Worm (Caenorhabditis elegans) whole organism, L1 larva: ENCODE measurements around the gene C45B11.6.

Experiments used
- Y116A8C.19 ChIP-seq: sonication (generic microtip); optimal IDR thresholded peaks from 2 replicates; lab custom pipeline; 2016; ENCODE audit warnings: missing compliant biosample characterization, missing genetic modification characterization, borderline replicate concordance
- ceh-82 ChIP-seq, 3 experiments: fragments of 150-350 bp in 1 of 3; sonication (generic microtip) in 2 of 3; optimal IDR thresholded peaks; 2 replicates each; lab custom pipeline; 2014 to 2017; ENCODE audit warnings: missing biosample characterization in 3 of 3, missing genetic modification characterization in 3 of 3
- ceh-88 ChIP-seq: fragments of 200-800 bp; sonication (Bioruptor generic); IDR thresholded peaks from 2 replicates; pipeline ENCODE4 v1.3.6; 2022; ENCODE audit warnings: missing genetic modification characterization, missing compliant biosample characterization
- dpl-1 ChIP-seq, 3 experiments: fragments of 150-350 bp in 2 of 3; sonication (generic microtip) in 1 of 3; optimal IDR thresholded peaks; 2 replicates each; lab custom pipeline; 2014 to 2017; ENCODE audit warnings: missing biosample characterization in 3 of 3, missing genetic modification characterization in 3 of 3, missing genetic modification reagents in 3 of 3
- elt-2 ChIP-seq: sonication (generic microtip); optimal IDR thresholded peaks from 2 replicates; lab custom pipeline; 2016; ENCODE audit warnings: missing genetic modification characterization, mild to moderate bottlenecking, inconsistent platforms, missing compliant biosample characterization, missing genetic modification reagents
- fkh-8 ChIP-seq: sonication (generic microtip); optimal IDR thresholded peaks from 2 replicates; lab custom pipeline; 2016; ENCODE audit warnings: mild to moderate bottlenecking, missing genetic modification characterization, missing compliant biosample characterization
- lin-15B ChIP-seq: fragments of 150-350 bp; sonication (generic microtip); optimal IDR thresholded peaks from 3 replicates; lab custom pipeline; 2014; ENCODE audit warnings: missing biosample characterization, missing genetic modification characterization
- nhr-11 ChIP-seq: fragments of 150-350 bp; optimal IDR thresholded peaks from 2 replicates; lab custom pipeline; 2014; ENCODE audit warnings: missing biosample characterization, missing genetic modification characterization
- nhr-85 ChIP-seq: sonication (generic microtip); peaks from one replicate; lab custom pipeline; 2016; ENCODE audit warnings: missing genetic modification characterization, inconsistent platforms, missing compliant biosample characterization
- nhr-90 ChIP-seq: sonication (generic microtip); optimal IDR thresholded peaks from 2 replicates; lab custom pipeline; 2016; ENCODE audit warnings: mild to moderate bottlenecking, missing genetic modification characterization, missing compliant biosample characterization; ENCODE audit not compliant: poor library complexity
- pax-3 ChIP-seq: fragments of 200-800 bp; sonication (Bioruptor generic); optimal IDR thresholded peaks from 2 replicates; lab custom pipeline; 2018; ENCODE audit warnings: mild to moderate bottlenecking, missing genetic modification characterization, moderate library complexity, missing compliant biosample characterization
- unc-86 ChIP-seq: sonication (generic microtip); optimal IDR thresholded peaks from 2 replicates; lab custom pipeline; 2016; ENCODE audit warnings: missing genetic modification characterization, missing compliant biosample characterization

ce11 chrV:11082475-11082874 is 38.6 kb downstream of the C45B11.6 start:
- TF ChIP-seq nhr-11 (peak; percentile 81), unc-86 (tag; lab: Kevin White, UChicago) (no peak), nhr-85 (tag; lab: Kevin White, UChicago) (no peak), dpl-1 (GFP tag; optimal IDR thresholded peaks at IDR 0.05; lab: Kevin White, UChicago) (no peak), elt-2 (tag; lab: Kevin White, UChicago) (no peak), Y116A8C.19 (no peak), ceh-82 (tag; optimal IDR thresholded peaks at IDR 0.05; lab: Kevin White, UChicago) (peak; percentile 1 to 55 (median 34)), fkh-8 (tag; lab: Kevin White, UChicago) (no peak), pax-3 (no peak), nhr-90 (peak; percentile 24), ceh-88 (no peak), lin-15B (no peak)
